Worm (Caenorhabditis elegans) whole organism, L1 larva: ENCODE results near the gene nhr-30.

Source experiments
- alr-1 ChIP-seq: fragments of 200-800 bp; sonication (Bioruptor generic); optimal IDR thresholded peaks from 2 replicates; lab custom pipeline; 2018; ENCODE audit warnings: borderline replicate concordance, mild to moderate bottlenecking, missing genetic modification characterization, missing compliant biosample characterization
- blmp-1 ChIP-seq: fragments of 150-350 bp; optimal IDR thresholded peaks from 2 replicates; lab custom pipeline; 2014; ENCODE audit warnings: missing biosample characterization, missing genetic modification characterization
- egl-27 ChIP-seq, 2 experiments: fragments of 150-350 bp in 1 of 2; sonication (generic microtip); optimal IDR thresholded peaks; 3 replicates each; lab custom pipeline; 2017 to 2018; ENCODE audit warnings: missing biosample characterization in 2 of 2, missing genetic modification characterization in 2 of 2, missing genetic modification reagents in 2 of 2
- elt-2 ChIP-seq: sonication (generic microtip); optimal IDR thresholded peaks from 2 replicates; lab custom pipeline; 2016; ENCODE audit warnings: missing genetic modification characterization, mild to moderate bottlenecking, inconsistent platforms, missing compliant biosample characterization, missing genetic modification reagents
- lin-15B ChIP-seq: fragments of 150-350 bp; sonication (generic microtip); optimal IDR thresholded peaks from 3 replicates; lab custom pipeline; 2014; ENCODE audit warnings: missing biosample characterization, missing genetic modification characterization
- mab-9 ChIP-seq: fragments of 200-800 bp; sonication (Bioruptor generic); IDR thresholded peaks from 2 replicates; pipeline ENCODE4 v1.3.6; 2022; ENCODE audit warnings: missing genetic modification reagents, missing genetic modification characterization, missing compliant biosample characterization
- nhr-11 ChIP-seq: fragments of 150-350 bp; optimal IDR thresholded peaks from 2 replicates; lab custom pipeline; 2014; ENCODE audit warnings: missing biosample characterization, missing genetic modification characterization
- pag-3 ChIP-seq: sonication (generic microtip); optimal IDR thresholded peaks from 2 replicates; lab custom pipeline; 2017; ENCODE audit warnings: missing genetic modification characterization, mild to moderate bottlenecking, missing compliant biosample characterization, antibody characterized with exemption, borderline replicate concordance; ENCODE audit not compliant: insufficient read depth
- sox-4 ChIP-seq: sonication (generic microtip); optimal IDR thresholded peaks from 2 replicates; lab custom pipeline; 2016; ENCODE audit warnings: missing genetic modification characterization, missing compliant biosample characterization
- sup-37 ChIP-seq: fragments of 200-800 bp; sonication (Bioruptor generic); optimal IDR thresholded peaks from 2 replicates; lab custom pipeline; 2018; ENCODE audit warnings: mild to moderate bottlenecking, missing genetic modification characterization, missing compliant biosample characterization

ce11 chrV:9044871-9045270, at the start of gene nhr-30:
- TF ChIP-seq mab-9, result no peak
- TF ChIP-seq pag-3 (tag; lab: Kevin White, UChicago), result no peak
- no peak for TF ChIP-seq sox-4 (tag; lab: Kevin White, UChicago)
- TF ChIP-seq lin-15B (tag; lab: Kevin White, UChicago), result no peak
- no peak for TF ChIP-seq alr-1 (tag; lab: Kevin White, UChicago)
- no peak for TF ChIP-seq elt-2 (tag; lab: Kevin White, UChicago)
- TF ChIP-seq egl-27 (tag; optimal IDR thresholded peaks at IDR 0.05; lab: Kevin White, UChicago), result no peak
- no peak for TF ChIP-seq sup-37 (GFP tag; lab: Kevin White, UChicago)
- TF ChIP-seq nhr-11 (tag; lab: Kevin White, UChicago), result no peak
- TF ChIP-seq blmp-1, result no peak
